Worm (Caenorhabditis elegans) whole organism, L4 larva: ENCODE data around the gene C16A3.2.

Experiments
- D1046.2 ChIP-seq: fragments of 200-800 bp; sonication (Bioruptor generic); IDR thresholded peaks from 2 replicates; pipeline ENCODE4 v1.3.6; 2022; ENCODE audit warnings: missing genetic modification characterization, missing compliant biosample characterization
- F10B5.3 ChIP-seq: sonication (generic microtip); optimal IDR thresholded peaks from 2 replicates; lab custom pipeline; 2016; ENCODE audit warnings: mild to moderate bottlenecking, missing genetic modification characterization, missing compliant biosample characterization
- F49E8.2 ChIP-seq: sonication (generic microtip); optimal IDR thresholded peaks from 2 replicates; lab custom pipeline; 2016; ENCODE audit warnings: missing compliant biosample characterization, mild to moderate bottlenecking, missing genetic modification characterization, borderline replicate concordance
- T20F7.1 ChIP-seq: fragments of 200-800 bp; sonication (Bioruptor generic); optimal IDR thresholded peaks from 2 replicates; lab custom pipeline; 2018; ENCODE audit warnings: mild to moderate bottlenecking, missing genetic modification characterization, missing compliant biosample characterization
- Y5F2A.4 ChIP-seq: fragments of 200-800 bp; sonication (Bioruptor generic); optimal IDR thresholded peaks from 2 replicates; lab custom pipeline; 2018; ENCODE audit warnings: mild to moderate bottlenecking, missing genetic modification characterization, missing compliant biosample characterization
- Y75B8A.6 ChIP-seq: fragments of 200-800 bp; sonication (Bioruptor generic); IDR thresholded peaks from 2 replicates; pipeline ENCODE4 v1.3.6; 2022; ENCODE audit warnings: missing genetic modification reagents, missing genetic modification characterization, missing compliant biosample characterization
- aha-1 ChIP-seq: fragments of 150-350 bp; peaks from one replicate; lab custom pipeline; 2014; ENCODE audit warnings: missing biosample characterization, missing genetic modification characterization
- attf-4 ChIP-seq: sonication (generic microtip); optimal IDR thresholded peaks from 3 replicates; lab custom pipeline; 2017; ENCODE audit warnings: missing biosample characterization, missing genetic modification characterization
- ceh-32 ChIP-seq: sonication (generic microtip); optimal IDR thresholded peaks from 2 replicates; lab custom pipeline; 2016; ENCODE audit warnings: mild to moderate bottlenecking, missing genetic modification characterization, missing compliant biosample characterization; ENCODE audit not compliant: poor library complexity
- ceh-44 ChIP-seq: fragments of 200-800 bp; sonication (Bioruptor generic); IDR thresholded peaks from 2 replicates; pipeline ENCODE4 v1.3.6; 2022; ENCODE audit warnings: missing genetic modification reagents, missing genetic modification characterization, missing compliant biosample characterization
- ceh-82 ChIP-seq: sonication (generic microtip); optimal IDR thresholded peaks from 2 replicates; lab custom pipeline; 2017; ENCODE audit warnings: missing biosample characterization, missing genetic modification characterization
- ces-1 ChIP-seq: fragments of 150-350 bp; sonication (generic microtip); optimal IDR thresholded peaks from 4 replicates; lab custom pipeline; 2014; ENCODE audit warnings: missing biosample characterization, missing genetic modification reagents, missing genetic modification characterization
- cey-2 ChIP-seq: sonication (generic microtip); optimal IDR thresholded peaks from 3 replicates; lab custom pipeline; 2017; ENCODE audit warnings: missing genetic modification characterization, mild to moderate bottlenecking, missing compliant biosample characterization, antibody characterized with exemption, borderline replicate concordance; ENCODE audit not compliant: insufficient read depth
- ctbp-1 ChIP-seq: fragments of 200-800 bp; sonication (Bioruptor generic); IDR thresholded peaks from 2 replicates; pipeline ENCODE4 v1.3.6; 2022; ENCODE audit warnings: missing genetic modification reagents, missing genetic modification characterization, missing compliant biosample characterization
- daf-12 ChIP-seq: fragments of 150-350 bp; optimal IDR thresholded peaks from 2 replicates; lab custom pipeline; 2014; ENCODE audit warnings: missing biosample characterization, missing genetic modification reagents, missing genetic modification characterization
- daf-8 ChIP-seq: fragments of 200-800 bp; sonication (Bioruptor generic); IDR thresholded peaks from 2 replicates; pipeline ENCODE4 v1.3.6; 2022; ENCODE audit warnings: missing genetic modification characterization, missing compliant biosample characterization
- dmd-6 ChIP-seq: fragments of 200-800 bp; sonication (Bioruptor generic); IDR thresholded peaks from 2 replicates; pipeline ENCODE4 v1.3.6; 2022; ENCODE audit warnings: missing genetic modification reagents, missing genetic modification characterization, missing compliant biosample characterization
- dmd-8 ChIP-seq: fragments of 200-800 bp; sonication (Bioruptor generic); IDR thresholded peaks from 2 replicates; pipeline ENCODE4 v1.3.6; 2022; ENCODE audit warnings: missing genetic modification characterization, missing compliant biosample characterization
- dmd-9 ChIP-seq: fragments of 200-800 bp; sonication (Bioruptor generic); IDR thresholded peaks from 2 replicates; pipeline ENCODE4 v1.3.6; 2022; ENCODE audit warnings: missing genetic modification reagents, missing genetic modification characterization, missing compliant biosample characterization
- dpl-1 ChIP-seq: fragments of 150-350 bp; optimal IDR thresholded peaks from 2 replicates; lab custom pipeline; 2014; ENCODE audit warnings: missing biosample characterization, missing genetic modification reagents, missing genetic modification characterization
- dve-1 ChIP-seq: sonication (generic microtip); optimal IDR thresholded peaks from 2 replicates; lab custom pipeline; 2017; ENCODE audit warnings: antibody characterized with exemption, mild to moderate bottlenecking, missing genetic modification characterization, missing compliant biosample characterization; ENCODE audit not compliant: insufficient read depth
- egl-27 ChIP-seq: sonication (generic microtip); optimal IDR thresholded peaks from 3 replicates; lab custom pipeline; 2017; ENCODE audit warnings: missing biosample characterization, missing genetic modification reagents, missing genetic modification characterization
- egl-43 ChIP-seq: fragments of 200-800 bp; sonication (Bioruptor generic); IDR thresholded peaks from 2 replicates; pipeline ENCODE4 v1.3.6; 2022; ENCODE audit warnings: missing genetic modification reagents, missing genetic modification characterization, missing compliant biosample characterization
- fkh-10 ChIP-seq: fragments of 150-350 bp; optimal IDR thresholded peaks from 2 replicates; lab custom pipeline; 2014; ENCODE audit warnings: missing biosample characterization, missing genetic modification reagents, missing genetic modification characterization
- fos-1 ChIP-seq: fragments of 150-350 bp; optimal IDR thresholded peaks from 2 replicates; lab custom pipeline; 2014; ENCODE audit warnings: missing biosample characterization, missing genetic modification characterization
- gei-8 ChIP-seq: fragments of 200-800 bp; sonication (Bioruptor generic); optimal IDR thresholded peaks from 2 replicates; lab custom pipeline; 2018; ENCODE audit warnings: mild to moderate bottlenecking, missing genetic modification characterization, missing compliant biosample characterization
- hmg-1.1 ChIP-seq: fragments of 200-800 bp; sonication (Bioruptor generic); IDR thresholded peaks from 2 replicates; pipeline ENCODE4 v1.3.6; 2022; ENCODE audit warnings: missing genetic modification reagents, missing genetic modification characterization, missing compliant biosample characterization
- lim-7 ChIP-seq: fragments of 200-800 bp; sonication (Bioruptor generic); IDR thresholded peaks from 2 replicates; pipeline ENCODE4 v1.3.6; 2022; ENCODE audit warnings: missing genetic modification characterization, missing compliant biosample characterization
- lin-1 ChIP-seq: fragments of 200-800 bp; sonication (Bioruptor generic); IDR thresholded peaks from 2 replicates; pipeline ENCODE4 v1.3.6; 2022; ENCODE audit warnings: missing genetic modification reagents, missing genetic modification characterization, missing compliant biosample characterization
- lin-39 ChIP-seq: fragments of 150-350 bp; optimal IDR thresholded peaks from 2 replicates; lab custom pipeline; 2014; ENCODE audit warnings: missing biosample characterization, missing genetic modification reagents, missing genetic modification characterization
- lir-3 ChIP-seq: sonication (generic microtip); optimal IDR thresholded peaks from 2 replicates; lab custom pipeline; 2016; ENCODE audit warnings: mild to moderate bottlenecking, missing genetic modification characterization, missing compliant biosample characterization
- madf-9 ChIP-seq: fragments of 200-800 bp; sonication (Bioruptor generic); conservative IDR thresholded peaks from 2 replicates; pipeline ENCODE4 v1.3.6; 2022; ENCODE audit warnings: missing genetic modification reagents, missing genetic modification characterization, missing compliant biosample characterization
- mes-2 ChIP-seq: sonication (generic microtip); optimal IDR thresholded peaks from 2 replicates; lab custom pipeline; 2016; ENCODE audit warnings: missing genotype, mild to moderate bottlenecking, missing genetic modification characterization, missing compliant biosample characterization; ENCODE audit not compliant: poor library complexity, severe bottlenecking
- nhr-10 ChIP-seq: fragments of 150-350 bp; optimal IDR thresholded peaks from 2 replicates; lab custom pipeline; 2014; ENCODE audit warnings: missing biosample characterization, missing genetic modification characterization
- nhr-237 ChIP-seq: sonication (generic microtip); optimal IDR thresholded peaks from 2 replicates; lab custom pipeline; 2017; ENCODE audit warnings: missing biosample characterization, missing genetic modification characterization
- nhr-28 ChIP-seq: fragments of 150-350 bp; optimal IDR thresholded peaks from 2 replicates; lab custom pipeline; 2014; ENCODE audit warnings: missing biosample characterization, missing genetic modification characterization
- nhr-41 ChIP-seq: fragments of 200-800 bp; sonication (Bioruptor generic); IDR thresholded peaks from 2 replicates; pipeline ENCODE4 v1.3.6; 2022; ENCODE audit warnings: missing genetic modification reagents, missing genetic modification characterization, missing compliant biosample characterization
- nhr-48 ChIP-seq: sonication (generic microtip); optimal IDR thresholded peaks from 2 replicates; lab custom pipeline; 2016; ENCODE audit warnings: mild to moderate bottlenecking, missing genetic modification characterization, missing compliant biosample characterization
- pqm-1 ChIP-seq: sonication (generic microtip); optimal IDR thresholded peaks from 2 replicates; lab custom pipeline; 2017; ENCODE audit warnings: missing biosample characterization, missing genetic modification characterization
- rbr-2 ChIP-seq: sonication (generic microtip); optimal IDR thresholded peaks from 2 replicates; lab custom pipeline; 2016; ENCODE audit warnings: missing genotype, missing genetic modification characterization, missing compliant biosample characterization
- saeg-2 ChIP-seq: fragments of 200-800 bp; sonication (Bioruptor generic); IDR thresholded peaks from 2 replicates; pipeline ENCODE4 v1.3.6; 2022; ENCODE audit warnings: missing genetic modification reagents, missing genetic modification characterization, missing compliant biosample characterization
- sdz-12 ChIP-seq: fragments of 200-800 bp; sonication (Bioruptor generic); optimal IDR thresholded peaks from 2 replicates; lab custom pipeline; 2018; ENCODE audit warnings: mild to moderate bottlenecking, missing genetic modification characterization, missing compliant biosample characterization
- set-16 ChIP-seq: fragments of 200-800 bp; sonication (Bioruptor generic); IDR thresholded peaks from 2 replicates; pipeline ENCODE4 v1.3.6; 2022; ENCODE audit warnings: missing genetic modification reagents, missing genetic modification characterization, missing compliant biosample characterization
- snpc-1.2 ChIP-seq: fragments of 200-800 bp; sonication (Bioruptor generic); IDR thresholded peaks from 2 replicates; pipeline ENCODE4 v1.3.6; 2022; ENCODE audit warnings: missing genetic modification reagents, missing genetic modification characterization, missing compliant biosample characterization
- snpc-4 ChIP-seq: fragments of 150-350 bp; optimal IDR thresholded peaks from 2 replicates; lab custom pipeline; 2014; ENCODE audit warnings: missing biosample characterization, missing genetic modification characterization
- spr-1 ChIP-seq: sonication (generic microtip); optimal IDR thresholded peaks from 2 replicates; lab custom pipeline; 2016; ENCODE audit warnings: mild to moderate bottlenecking, missing genetic modification characterization, missing compliant biosample characterization
- spr-3 ChIP-seq: fragments of 200-800 bp; sonication (Bioruptor generic); optimal IDR thresholded peaks from 2 replicates; lab custom pipeline; 2018; ENCODE audit warnings: mild to moderate bottlenecking, missing genetic modification characterization, missing compliant biosample characterization
- vab-7 ChIP-seq: fragments of 200-800 bp; sonication (Bioruptor generic); IDR thresholded peaks from 2 replicates; pipeline ENCODE4 v1.3.6; 2022; ENCODE audit warnings: missing genetic modification reagents, missing genetic modification characterization, missing compliant biosample characterization
- zfp-3 ChIP-seq: fragments of 200-800 bp; sonication (Bioruptor generic); conservative IDR thresholded peaks from 2 replicates; pipeline ENCODE4 v1.3.6; 2022; ENCODE audit warnings: missing genetic modification reagents, missing genetic modification characterization, missing compliant biosample characterization
- ztf-11 ChIP-seq: fragments of 150-350 bp; optimal IDR thresholded peaks from 2 replicates; lab custom pipeline; 2014; ENCODE audit warnings: missing biosample characterization, missing genetic modification characterization
- ztf-7 ChIP-seq: fragments of 150-350 bp; optimal IDR thresholded peaks from 2 replicates; lab custom pipeline; 2014; ENCODE audit warnings: missing biosample characterization, missing genetic modification characterization

The C16A3.2 gene

DNA sequence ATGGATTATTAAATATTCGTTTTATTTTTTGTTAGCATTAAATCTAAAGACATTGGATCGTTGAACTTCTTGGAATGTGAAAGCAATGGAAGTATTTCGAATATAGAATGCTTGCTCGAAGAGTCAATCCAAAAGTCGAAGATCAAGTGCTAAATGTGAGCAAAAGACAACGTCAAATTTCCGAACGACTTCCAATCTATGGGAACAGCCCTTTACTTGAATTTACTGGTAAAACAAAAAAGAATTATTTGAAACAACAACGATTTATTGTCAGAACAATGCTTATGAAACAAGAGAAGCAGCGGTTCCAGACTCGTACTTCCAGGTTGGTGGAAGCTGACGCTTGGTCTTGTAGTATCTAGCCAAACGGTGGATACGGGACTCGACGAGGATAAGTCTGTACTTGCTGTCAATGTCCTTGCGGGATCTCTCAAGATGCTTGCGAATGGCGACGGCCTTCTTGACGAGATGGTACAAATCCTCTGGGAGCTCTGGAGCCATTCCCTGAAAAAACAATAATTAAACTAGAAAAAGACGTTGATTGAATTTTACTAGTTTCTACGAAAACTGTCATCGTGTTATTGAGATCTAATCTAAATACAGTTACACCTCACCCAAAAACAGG lies 15.7 kb upstream of the C16A3.2 start (continued):
- TF ChIP-seq lir-3 (tag; lab: Kevin White, UChicago) (no peak), ceh-32 (tag; lab: Kevin White, UChicago) (no peak), dpl-1 (GFP tag; lab: Kevin White, UChicago) (no peak), spr-3 (GFP tag; lab: Kevin White, UChicago) (no peak), ctbp-1 (GFP tag; lab: Robert Waterston, UW) (peak; percentile 59; the same call in 1 of the 2 replicates), daf-8 (GFP tag; lab: Robert Waterston, UW) (no peak), fkh-10 (GFP tag; lab: Kevin White, UChicago) (no peak), ceh-82 (tag; lab: Kevin White, UChicago) (no peak), vab-7 (GFP tag; lab: Robert Waterston, UW) (0 out of 2 replicates have a peak, but pooled peaks have one; percentile 12), zfp-3 (GFP tag; lab: Robert Waterston, UW) (no peak), madf-9 (no peak), nhr-48 (tag; lab: Kevin White, UChicago) (no peak), daf-12 (no peak), dve-1 (tag; lab: Kevin White, UChicago) (no peak), Y5F2A.4 (GFP tag; lab: Kevin White, UChicago) (no peak), mes-2 (tag; lab: Kevin White, UChicago) (peak; percentile 28), sdz-12 (GFP tag; lab: Kevin White, UChicago) (no peak), nhr-28 (tag; lab: Kevin White, UChicago) (no peak), spr-1 (peak; percentile 13), pqm-1 (tag; lab: Kevin White, UChicago) (no peak), ztf-7 (no peak), F10B5.3 (no peak), lin-39 (tag; lab: Kevin White, UChicago) (no peak), ztf-11 (tag; lab: Kevin White, UChicago) (no peak), dmd-9 (GFP tag; lab: Robert Waterston, UW) (no peak), saeg-2 (GFP tag; lab: Robert Waterston, UW) (no peak), dmd-6 (GFP tag; lab: Robert Waterston, UW) (no peak), ceh-44 (no peak), F49E8.2 (peak; percentile 94), cey-2 (tag; lab: Kevin White, UChicago) (no peak), ces-1 (no peak), aha-1 (peak; percentile 5), nhr-237 (tag; lab: Kevin White, UChicago) (no peak), lim-7 (GFP tag; lab: Robert Waterston, UW) (peak; percentile 3; the same call in 1 of the 2 replicates), T20F7.1 (GFP tag; lab: Kevin White, UChicago) (no peak), rbr-2 (tag; lab: Kevin White, UChicago) (no peak), snpc-1.2 (GFP tag; lab: Robert Waterston, UW) (peak; percentile 36), egl-27 (tag; lab: Kevin White, UChicago) (no peak), set-16 (GFP tag; lab: Robert Waterston, UW) (no peak), snpc-4 (no peak), attf-4 (tag; lab: Kevin White, UChicago) (no peak), lin-1 (GFP tag; lab: Robert Waterston, UW) (no peak), nhr-10 (tag; lab: Kevin White, UChicago) (no peak), gei-8 (peak; percentile 23), nhr-41 (GFP tag; lab: Robert Waterston, UW) (no peak), Y75B8A.6 (GFP tag; lab: Robert Waterston, UW) (0 out of 2 replicates have a peak, but pooled peaks have one; percentile 6), dmd-8 (GFP tag; lab: Robert Waterston, UW) (0 out of 2 replicates have a peak, but pooled peaks have one; percentile 6), egl-43 (GFP tag; lab: Robert Waterston, UW) (0 out of 2 replicates have a peak, but pooled peaks have one; percentile 56), fos-1 (peak; percentile 21), hmg-1.1 (GFP tag; lab: Robert Waterston, UW) (no peak), D1046.2 (GFP tag; lab: Robert Waterston, UW) (no peak)
